Fruit fly (Drosophila melanogaster) whole organism, prepupa: Measurements from ENCODE around the gene CG5157.

Source experiments
- CG10631 ChIP-seq: fragments of 200-800 bp; sonication (Bioruptor generic); optimal IDR thresholded peaks from 2 replicates; lab custom pipeline; 2016; ENCODE audit warnings: missing biosample characterization, missing genetic modification characterization
- CG10669 ChIP-seq: fragments of 200-800 bp; sonication (Bioruptor generic); optimal IDR thresholded peaks from 3 replicates; lab custom pipeline; 2018; ENCODE audit warnings: missing biosample characterization, mild to moderate bottlenecking, missing genetic modification characterization, moderate library complexity
- CG11762 ChIP-seq: fragments of 200-800 bp; sonication (Bioruptor generic); optimal IDR thresholded peaks from 3 replicates; lab custom pipeline; 2016; ENCODE audit warnings: missing biosample characterization, missing genetic modification characterization; ENCODE audit not compliant: insufficient read depth
- CG11902 ChIP-seq: fragments of 200-800 bp; sonication (Bioruptor generic); optimal IDR thresholded peaks from 3 replicates; lab custom pipeline; 2016; ENCODE audit warnings: missing biosample characterization, missing genetic modification characterization
- CG15336 ChIP-seq: fragments of 200-800 bp; sonication (Bioruptor generic); IDR thresholded peaks from 2 replicates; pipeline ENCODE4 v1.3.6; 2022; ENCODE audit warnings: missing biosample characterization, missing genetic modification characterization
- CG1621 ChIP-seq: fragments of 200-800 bp; sonication (Bioruptor generic); optimal IDR thresholded peaks from 3 replicates; lab custom pipeline; 2018; ENCODE audit warnings: missing biosample characterization, mild to moderate bottlenecking, missing genetic modification characterization
- CG16779 ChIP-seq: fragments of 200-800 bp; sonication (Bioruptor generic); optimal IDR thresholded peaks from 3 replicates; lab custom pipeline; 2017; ENCODE audit warnings: missing biosample characterization, mild to moderate bottlenecking, missing genetic modification characterization
- CG3032 ChIP-seq: fragments of 200-800 bp; optimal IDR thresholded peaks from 2 replicates; lab custom pipeline; 2019; ENCODE audit warnings: missing biosample characterization, mild to moderate bottlenecking, missing genetic modification characterization, moderate library complexity
- CG31627 ChIP-seq: fragments of 200-800 bp; sonication (Bioruptor generic); optimal IDR thresholded peaks from 3 replicates; lab custom pipeline; 2016; ENCODE audit warnings: missing biosample characterization, missing genetic modification characterization
- CG3919 ChIP-seq: fragments of 200-800 bp; sonication (Bioruptor generic); optimal IDR thresholded peaks from 3 replicates; lab custom pipeline; 2016; ENCODE audit warnings: missing biosample characterization, missing genetic modification characterization
- CG4318 ChIP-seq: fragments of 200-800 bp; sonication (Bioruptor generic); optimal IDR thresholded peaks from 3 replicates; lab custom pipeline; 2017; ENCODE audit warnings: missing biosample characterization, mild to moderate bottlenecking, missing genetic modification characterization
- CG6163 ChIP-seq: fragments of 200-800 bp; sonication (Bioruptor generic); IDR thresholded peaks from 3 replicates; pipeline ENCODE4 v1.3.6; 2022; ENCODE audit warnings: missing biosample characterization, missing genetic modification characterization
- CG6276 ChIP-seq: fragments of 200-800 bp; sonication (Bioruptor generic); optimal IDR thresholded peaks from 2 replicates; lab custom pipeline; 2017; ENCODE audit warnings: missing biosample characterization, mild to moderate bottlenecking, missing genetic modification characterization
- CG6792 ChIP-seq: fragments of 200-800 bp; sonication (Bioruptor generic); optimal IDR thresholded peaks from 3 replicates; lab custom pipeline; 2016; ENCODE audit warnings: missing biosample characterization, missing genetic modification characterization
- CG6808 ChIP-seq: fragments of 200-800 bp; sonication (Bioruptor generic); optimal IDR thresholded peaks from 3 replicates; lab custom pipeline; 2017; ENCODE audit warnings: missing biosample characterization, missing genetic modification characterization, mild to moderate bottlenecking, moderate library complexity, missing genetic modification reagents
- CG6854 ChIP-seq: fragments of 200-800 bp; sonication (Bioruptor generic); optimal IDR thresholded peaks from 2 replicates; lab custom pipeline; 2017; ENCODE audit warnings: missing biosample characterization, mild to moderate bottlenecking, missing genetic modification characterization
- CG7368 ChIP-seq: fragments of 200-800 bp; sonication (Bioruptor generic); optimal IDR thresholded peaks from 3 replicates; lab custom pipeline; 2016; ENCODE audit warnings: missing biosample characterization, missing genetic modification characterization
- CG8119 ChIP-seq: fragments of 200-800 bp; sonication (Bioruptor generic); IDR thresholded peaks from 3 replicates; pipeline ENCODE4 v1.3.6; 2022; ENCODE audit warnings: missing biosample characterization, missing genetic modification characterization
- CG8319 ChIP-seq: fragments of 200-800 bp; sonication (Bioruptor generic); optimal IDR thresholded peaks from 3 replicates; lab custom pipeline; 2016; ENCODE audit warnings: missing biosample characterization, missing genetic modification characterization
- Eip75B ChIP-seq: fragments of 200-800 bp; sonication (Bioruptor generic); optimal IDR thresholded peaks from 3 replicates; lab custom pipeline; 2016; ENCODE audit warnings: missing biosample characterization, missing genetic modification characterization
- Eip78C ChIP-seq: fragments of 200-800 bp; sonication (Bioruptor generic); peaks from one replicate; lab custom pipeline; 2016; ENCODE audit warnings: missing biosample characterization, missing genetic modification characterization
- Ets21C ChIP-seq: fragments of 200-800 bp; sonication (Bioruptor generic); optimal IDR thresholded peaks from 3 replicates; lab custom pipeline; 2016; ENCODE audit warnings: missing biosample characterization, missing genetic modification characterization
- Ets96B ChIP-seq: fragments of 200-800 bp; optimal IDR thresholded peaks from 2 replicates; lab custom pipeline; 2019; ENCODE audit warnings: missing biosample characterization, mild to moderate bottlenecking, missing genetic modification characterization, moderate library complexity
- Gug ChIP-seq: fragments of 200-800 bp; sonication (Bioruptor generic); IDR thresholded peaks from 2 replicates; pipeline ENCODE4 v1.3.6; 2022; ENCODE audit warnings: missing biosample characterization, missing genetic modification characterization
- Hr38 ChIP-seq: sonication (Bioruptor generic); optimal IDR thresholded peaks from 2 replicates; lab custom pipeline; 2016; ENCODE audit warnings: missing biosample characterization, missing genetic modification characterization
- Hr39 ChIP-seq: fragments of 200-800 bp; sonication (Bioruptor generic); optimal IDR thresholded peaks from 2 replicates; lab custom pipeline; 2016; ENCODE audit warnings: missing biosample characterization, missing genetic modification characterization
- Met ChIP-seq: fragments of 200-800 bp; sonication (Bioruptor generic); optimal IDR thresholded peaks from 3 replicates; lab custom pipeline; 2016; ENCODE audit warnings: missing biosample characterization, missing genetic modification characterization
- OdsH ChIP-seq: fragments of 200-800 bp; sonication (Bioruptor generic); optimal IDR thresholded peaks from 3 replicates; lab custom pipeline; 2016; ENCODE audit warnings: missing biosample characterization, missing genetic modification characterization
- Sox102F ChIP-seq: fragments of 200-800 bp; sonication (Bioruptor generic); optimal IDR thresholded peaks from 2 replicates; lab custom pipeline; 2016; ENCODE audit warnings: missing biosample characterization, mild to moderate bottlenecking, missing genetic modification characterization
- Sox14 ChIP-seq: fragments of 200-800 bp; sonication (Bioruptor generic); optimal IDR thresholded peaks from 3 replicates; lab custom pipeline; 2016; ENCODE audit warnings: missing biosample characterization, missing genetic modification characterization
- Sox15 ChIP-seq: fragments of 200-800 bp; sonication (Bioruptor generic); optimal IDR thresholded peaks from 3 replicates; lab custom pipeline; 2016; ENCODE audit warnings: missing biosample characterization, missing genetic modification characterization
- acj6 ChIP-seq: fragments of 200-800 bp; sonication (Bioruptor generic); optimal IDR thresholded peaks from 3 replicates; lab custom pipeline; 2016; ENCODE audit warnings: missing biosample characterization, missing genetic modification characterization
- cyc ChIP-seq: fragments of 200-800 bp; sonication (Bioruptor generic); optimal IDR thresholded peaks from 3 replicates; lab custom pipeline; 2016; ENCODE audit warnings: missing biosample characterization, missing genetic modification characterization
- dsx ChIP-seq: fragments of 200-800 bp; optimal IDR thresholded peaks from 3 replicates; lab custom pipeline; 2019; ENCODE audit warnings: missing biosample characterization, mild to moderate bottlenecking, missing genetic modification characterization, moderate library complexity; ENCODE audit not compliant: poor library complexity, severe bottlenecking
- eg ChIP-seq: fragments of 200-800 bp; sonication (Bioruptor generic); IDR thresholded peaks from 3 replicates; pipeline ENCODE4 v1.3.6; 2022; ENCODE audit warnings: missing biosample characterization, missing genetic modification characterization
- esn ChIP-seq: fragments of 200-800 bp; sonication (Bioruptor generic); optimal IDR thresholded peaks from 2 replicates; lab custom pipeline; 2016; ENCODE audit warnings: missing biosample characterization, mild to moderate bottlenecking, missing genetic modification characterization, moderate library complexity
- fd59A ChIP-seq: fragments of 200-800 bp; sonication (Bioruptor generic); optimal IDR thresholded peaks from 2 replicates; lab custom pipeline; 2017; ENCODE audit warnings: missing biosample characterization, mild to moderate bottlenecking, missing genetic modification characterization, missing genetic modification reagents
- fkh ChIP-seq: fragments of 200-800 bp; sonication (Bioruptor generic); optimal IDR thresholded peaks from 3 replicates; lab custom pipeline; 2017; ENCODE audit warnings: missing biosample characterization, mild to moderate bottlenecking, missing genetic modification characterization, moderate library complexity
- lz ChIP-seq: fragments of 200-800 bp; sonication (Bioruptor generic); optimal IDR thresholded peaks from 3 replicates; lab custom pipeline; 2016; ENCODE audit warnings: missing biosample characterization, missing genetic modification characterization
- net ChIP-seq: fragments of 200-800 bp; sonication (Bioruptor generic); optimal IDR thresholded peaks from 3 replicates; lab custom pipeline; 2016; ENCODE audit warnings: missing biosample characterization, missing genetic modification characterization
- pdm3 ChIP-seq: fragments of 200-800 bp; sonication (Bioruptor generic); optimal IDR thresholded peaks from 3 replicates; lab custom pipeline; 2016; ENCODE audit warnings: missing biosample characterization, missing genetic modification characterization
- salr ChIP-seq, 2 experiments: fragments of 200-800 bp; sonication (Bioruptor generic); optimal IDR thresholded peaks; 3 replicates each; lab custom pipeline; 2016 to 2018; ENCODE audit warnings: missing biosample characterization in 2 of 2, missing genetic modification characterization in 2 of 2, mild to moderate bottlenecking in 1 of 2
- ss ChIP-seq, 2 experiments: fragments of 200-800 bp; sonication (Bioruptor generic); optimal IDR thresholded peaks; 2 replicates in 1 of 2; 3 replicates in 1 of 2; lab custom pipeline; 2017 to 2018; ENCODE audit warnings: mild to moderate bottlenecking in 2 of 2, missing biosample characterization in 2 of 2, missing genetic modification characterization in 2 of 2, moderate library complexity in 1 of 2
- svp ChIP-seq: fragments of 200-800 bp; sonication (Bioruptor generic); peaks from one replicate; lab custom pipeline; 2016; ENCODE audit warnings: missing biosample characterization, missing genetic modification characterization
- vri ChIP-seq: fragments of 200-800 bp; sonication (Bioruptor generic); optimal IDR thresholded peaks from 3 replicates; lab custom pipeline; 2016; ENCODE audit warnings: missing biosample characterization, mild to moderate bottlenecking, missing genetic modification characterization

CG5157 gene

DNA sequence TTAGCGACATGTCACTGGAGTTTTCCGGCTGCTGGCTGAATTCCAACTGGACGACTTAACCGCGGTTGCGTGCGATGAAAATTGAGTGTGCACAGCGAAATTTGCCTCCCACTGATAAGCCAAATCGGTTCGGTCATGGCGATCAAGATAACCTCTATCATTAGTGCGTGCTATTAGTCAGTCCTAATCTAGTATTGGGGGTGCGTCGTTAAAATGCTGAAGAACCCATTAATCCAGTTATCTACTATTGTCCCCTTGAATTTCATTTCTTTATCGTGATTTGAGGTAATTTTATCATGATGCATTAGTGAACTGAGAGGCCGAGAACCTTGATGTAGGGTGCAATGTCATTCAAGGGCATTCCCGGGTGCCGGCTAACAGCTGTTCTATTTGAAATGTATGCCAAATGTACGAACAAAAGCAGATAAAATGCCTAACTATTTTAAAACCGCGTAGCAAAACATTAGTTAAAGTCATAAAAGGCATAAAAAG lies 9.2 kb downstream of the CG5157 start, which contains the start of gene Pgm1 (continued):
- TF ChIP-seq CG6808 (peak; percentile 83), CG6854 (GFP tag; lab: Kevin White, UChicago) (peak; percentile 87), CG11902 (peak; percentile 85), fd59A (GFP tag; lab: Kevin White, UChicago) (peak; percentile 78), esn (GFP tag; lab: Kevin White, UChicago) (peak; percentile 96), cyc (GFP tag; lab: Kevin White, UChicago) (peak; percentile 94), Sox14 (peak; percentile 96), salr (GFP tag; optimal IDR thresholded peaks at IDR 0.05; lab: Kevin White, UChicago) (no peak)

DNA sequence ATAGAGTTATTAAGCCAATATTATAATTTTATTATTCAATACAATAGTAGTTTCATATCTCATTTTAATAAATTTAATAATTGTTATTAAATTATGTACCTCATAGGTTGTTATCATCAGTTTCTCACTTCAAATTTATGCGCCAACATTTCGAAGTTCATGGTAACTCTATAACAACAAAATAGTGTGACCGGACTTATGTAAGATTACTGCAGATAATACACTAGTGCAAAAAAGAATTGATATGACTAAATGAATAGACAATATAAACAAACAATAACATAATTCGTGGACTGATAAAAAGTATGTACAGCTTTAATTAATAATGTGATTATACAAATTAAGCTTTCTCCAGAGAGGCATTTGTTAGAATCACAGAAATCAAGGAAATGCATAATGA lies 15.9 kb downstream of the CG5157 start, which contains the start of gene Strump:
Gene Strump, plus strand, starts transcription at position 212 of the 400 bp plus-strand sequence.
- TF ChIP-seq Ets96B = no peak
- no peak for TF ChIP-seq eg (GFP tag; lab: Robert Waterston, UW)
- TF ChIP-seq CG11902 = no peak
- no peak for TF ChIP-seq pdm3 (GFP tag; lab: Kevin White, UChicago)
- TF ChIP-seq CG6276 = no peak
- no peak for TF ChIP-seq esn (GFP tag; lab: Kevin White, UChicago)
- no peak for TF ChIP-seq CG8119 (GFP tag; lab: Robert Waterston, UW)
- TF ChIP-seq ss (GFP tag; optimal IDR thresholded peaks at IDR 0.05; lab: Kevin White, UChicago) = no peak
- no peak for TF ChIP-seq CG10669 (GFP tag; lab: Kevin White, UChicago)
- no peak for TF ChIP-seq fkh
- TF ChIP-seq CG4318 (GFP tag; lab: Kevin White, UChicago) = no peak
- no peak for TF ChIP-seq CG10631 (GFP tag; lab: Kevin White, UChicago)
- no peak for TF ChIP-seq acj6 (GFP tag; lab: Kevin White, UChicago)
- TF ChIP-seq CG6792 (GFP tag; lab: Kevin White, UChicago) = no peak
- no peak for TF ChIP-seq CG7368 (GFP tag; lab: Kevin White, UChicago)
- no peak for TF ChIP-seq Sox15 (GFP tag; lab: Kevin White, UChicago)
- no peak for TF ChIP-seq CG6854 (GFP tag; lab: Kevin White, UChicago)
- no peak for TF ChIP-seq Hr39 (GFP tag; lab: Kevin White, UChicago)
- no peak for TF ChIP-seq dsx (GFP tag; lab: Kevin White, UChicago)
- TF ChIP-seq vri (GFP tag; lab: Kevin White, UChicago) = no peak
- TF ChIP-seq, all 60 proteins: peak for 0

DNA sequence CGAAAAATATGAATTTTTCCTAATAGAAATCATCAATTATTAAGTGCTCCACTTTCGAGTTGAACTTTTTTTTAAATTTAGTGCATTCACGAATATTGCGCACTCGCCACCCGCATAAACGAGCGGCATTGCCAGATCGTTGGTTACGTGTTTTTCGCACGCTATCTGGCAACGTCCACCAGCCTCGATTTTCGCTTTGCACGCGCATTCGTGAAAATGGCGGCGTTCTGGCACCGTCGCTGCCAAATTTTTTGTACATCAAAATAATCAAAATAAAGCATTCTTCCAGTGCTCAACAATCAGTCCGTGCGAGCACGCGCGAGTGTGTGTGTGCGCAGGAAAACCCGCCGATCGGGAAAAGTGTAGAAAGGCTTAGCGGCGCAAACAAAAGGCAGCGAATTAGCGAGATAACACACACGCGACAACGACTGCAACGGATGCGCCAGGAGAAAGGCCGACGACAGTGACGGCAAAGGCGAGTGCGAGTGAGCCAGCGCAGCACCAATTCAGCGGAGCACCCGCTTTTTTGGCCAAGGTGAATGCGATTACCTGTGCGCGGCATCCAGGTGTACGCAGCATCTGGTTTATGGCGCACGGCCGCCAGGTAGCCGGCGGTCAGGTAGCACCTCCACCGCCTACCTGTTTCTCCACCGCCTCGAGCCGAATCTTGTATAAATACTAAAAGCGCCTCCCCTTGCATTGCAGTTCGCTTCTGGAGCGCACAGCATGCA lies 23.9 kb downstream of the CG5157 start:
- peak; percentile 77 for TF ChIP-seq Gug (GFP tag; lab: Robert Waterston, UW)
- TF ChIP-seq cyc (GFP tag; lab: Kevin White, UChicago) = peak; percentile 87
- TF ChIP-seq CG15336 = peak; percentile 87
- no peak for TF ChIP-seq Met (GFP tag; lab: Kevin White, UChicago)
- TF ChIP-seq CG3032 (tag; lab: Kevin White, UChicago) = peak; percentile 80
- TF ChIP-seq CG6792 (GFP tag; lab: Kevin White, UChicago) = peak; percentile 84
- no peak for TF ChIP-seq salr (GFP tag; optimal IDR thresholded peaks at IDR 0.05; lab: Kevin White, UChicago)
- TF ChIP-seq Eip75B = no peak
- TF ChIP-seq Ets21C (GFP tag; lab: Kevin White, UChicago) = no peak
- TF ChIP-seq lz (GFP tag; lab: Kevin White, UChicago) = peak; percentile 90
- no peak for TF ChIP-seq Hr38 (GFP tag; lab: Kevin White, UChicago)
- TF ChIP-seq CG16779 = no peak
- TF ChIP-seq Eip78C (GFP tag; lab: Kevin White, UChicago) = peak; percentile 97
- no peak for TF ChIP-seq vri (GFP tag; lab: Kevin White, UChicago)
- TF ChIP-seq OdsH = no peak
- peak; percentile 92 for TF ChIP-seq CG31627 (GFP tag; lab: Kevin White, UChicago)
- TF ChIP-seq CG3919 (GFP tag; lab: Kevin White, UChicago) = peak; percentile 86
- TF ChIP-seq CG8319 (GFP tag; lab: Kevin White, UChicago) = no peak
- no peak for TF ChIP-seq net
- TF ChIP-seq CG1621 (tag; lab: Kevin White, UChicago) = no peak
- TF ChIP-seq CG11762 (GFP tag; lab: Kevin White, UChicago) = no peak
- TF ChIP-seq svp = no peak
- TF ChIP-seq eg (GFP tag; lab: Robert Waterston, UW) = peak; percentile 90; the same call in 2 of the 3 replicates
- TF ChIP-seq fkh = no peak
- peak; percentile 85 for TF ChIP-seq CG7368 (GFP tag; lab: Kevin White, UChicago)
- TF ChIP-seq CG6808 = no peak
- TF ChIP-seq Sox102F (GFP tag; lab: Kevin White, UChicago) = peak; percentile 83
- TF ChIP-seq Sox14 = peak; percentile 92
- no peak; the same call in 1 of the 3 replicates for TF ChIP-seq CG6163 (GFP tag; lab: Robert Waterston, UW)
